Fruit fly (Drosophila melanogaster) whole organism, embryonic: ENCODE data around the gene CG6511.

ENCODE experiments used
- Asciz ChIP-seq: fragments of 200-800 bp; sonication (Bioruptor generic); optimal IDR thresholded peaks from 2 replicates; lab custom pipeline; 2017; ENCODE audit warnings: missing biosample characterization, mild to moderate bottlenecking, missing genetic modification characterization, missing genetic modification reagents
- B-H2 ChIP-seq: fragments of 200-800 bp; sonication (Bioruptor generic); optimal IDR thresholded peaks from 2 replicates; lab custom pipeline; 2018; ENCODE audit warnings: missing biosample characterization, mild to moderate bottlenecking, missing genetic modification characterization
- CG10267 ChIP-seq: fragments of 200-800 bp; sonication (Bioruptor generic); optimal IDR thresholded peaks from 2 replicates; lab custom pipeline; 2018; ENCODE audit warnings: missing biosample characterization, mild to moderate bottlenecking, missing genetic modification characterization, moderate library complexity
- CG10979 ChIP-seq: fragments of 200-800 bp; sonication (Bioruptor generic); optimal IDR thresholded peaks from 2 replicates; lab custom pipeline; 2018; ENCODE audit warnings: missing biosample characterization, mild to moderate bottlenecking, missing genetic modification characterization, moderate library complexity
- CG11560 ChIP-seq: fragments of 200-800 bp; sonication (Bioruptor generic); IDR thresholded peaks from 3 replicates; pipeline ENCODE4 v1.3.6; 2022; ENCODE audit warnings: missing biosample characterization, missing genetic modification characterization
- CG12155 ChIP-seq: fragments of 200-800 bp; sonication (Bioruptor generic); optimal IDR thresholded peaks from 3 replicates; lab custom pipeline; 2016; ENCODE audit warnings: missing biosample characterization, missing genetic modification characterization
- CG1233 ChIP-seq: fragments of 200-800 bp; sonication (Bioruptor generic); optimal IDR thresholded peaks from 4 replicates; lab custom pipeline; 2018; ENCODE audit warnings: missing biosample characterization, mild to moderate bottlenecking, missing genetic modification characterization
- CG12391 ChIP-seq: fragments of 200-800 bp; sonication (Bioruptor generic); optimal IDR thresholded peaks from 3 replicates; lab custom pipeline; 2018; ENCODE audit warnings: missing biosample characterization, mild to moderate bottlenecking, missing genetic modification characterization, moderate library complexity
- CG12942 ChIP-seq: fragments of 200-800 bp; sonication (Bioruptor generic); optimal IDR thresholded peaks from 3 replicates; lab custom pipeline; 2016; ENCODE audit warnings: missing biosample characterization, missing genetic modification characterization
- CG13775 ChIP-seq: fragments of 200-800 bp; sonication (Bioruptor generic); optimal IDR thresholded peaks from 3 replicates; lab custom pipeline; 2017; ENCODE audit warnings: missing biosample characterization, mild to moderate bottlenecking, missing genetic modification characterization
- CG1647 ChIP-seq: fragments of 200-800 bp; sonication (Bioruptor generic); optimal IDR thresholded peaks from 3 replicates; lab custom pipeline; 2016; ENCODE audit warnings: missing biosample characterization, missing genetic modification characterization
- CG17829 ChIP-seq: fragments of 200-800 bp; optimal IDR thresholded peaks from 2 replicates; lab custom pipeline; 2019; ENCODE audit warnings: missing biosample characterization, mild to moderate bottlenecking, missing genetic modification characterization, moderate library complexity
- CG2129 ChIP-seq: fragments of 200-800 bp; sonication (Bioruptor generic); IDR thresholded peaks from 2 replicates; pipeline ENCODE4 v1.3.6; 2022; ENCODE audit warnings: missing biosample characterization, missing genetic modification characterization; ENCODE audit not compliant: partially characterized antibody
- CG3065 ChIP-seq: fragments of 200-800 bp; sonication (Bioruptor generic); optimal IDR thresholded peaks from 2 replicates; lab custom pipeline; 2016; ENCODE audit warnings: missing biosample characterization, missing genetic modification characterization
- CG31365 ChIP-seq: fragments of 200-800 bp; sonication (Bioruptor generic); optimal IDR thresholded peaks from 2 replicates; lab custom pipeline; 2018; ENCODE audit warnings: missing biosample characterization, mild to moderate bottlenecking, missing genetic modification characterization
- CG31388 ChIP-seq: fragments of 200-800 bp; sonication (Bioruptor generic); optimal IDR thresholded peaks from 2 replicates; lab custom pipeline; 2016; ENCODE audit warnings: missing biosample characterization, missing genetic modification characterization
- CG32532 ChIP-seq: fragments of 200-800 bp; sonication (Bioruptor generic); IDR thresholded peaks from 2 replicates; pipeline ENCODE4 v1.3.6; 2022; ENCODE audit warnings: missing biosample characterization, missing genetic modification characterization
- CG6791 ChIP-seq: fragments of 200-800 bp; sonication (Bioruptor generic); IDR thresholded peaks from 3 replicates; pipeline ENCODE4 v1.3.6; 2022; ENCODE audit warnings: missing biosample characterization, missing genetic modification characterization; ENCODE audit not compliant: partially characterized antibody
- CG7357 ChIP-seq: fragments of 200-800 bp; sonication (Bioruptor generic); IDR thresholded peaks from 3 replicates; pipeline ENCODE4 v1.3.6; 2022; ENCODE audit warnings: missing biosample characterization, missing genetic modification characterization
- CG8388 ChIP-seq: fragments of 200-800 bp; sonication (Bioruptor generic); optimal IDR thresholded peaks from 2 replicates; lab custom pipeline; 2019; ENCODE audit warnings: missing biosample characterization, mild to moderate bottlenecking, missing genetic modification characterization, moderate library complexity
- CG8478 ChIP-seq: fragments of >200 bp; optimal IDR thresholded peaks from 2 replicates; lab custom pipeline; 2018
- CG8944 ChIP-seq: fragments of 200-800 bp; sonication (Bioruptor generic); optimal IDR thresholded peaks from 3 replicates; lab custom pipeline; 2016; ENCODE audit warnings: missing biosample characterization, missing genetic modification characterization
- CG9727 ChIP-seq: fragments of 200-800 bp; sonication (Bioruptor generic); optimal IDR thresholded peaks from 3 replicates; lab custom pipeline; 2017; ENCODE audit warnings: missing biosample characterization, mild to moderate bottlenecking, missing genetic modification characterization
- CHES-1-like ChIP-seq: fragments of 200-800 bp; sonication (Bioruptor generic); optimal IDR thresholded peaks from 2 replicates; lab custom pipeline; 2016; ENCODE audit warnings: missing biosample characterization, missing genetic modification characterization
- CrebB ChIP-seq: fragments of 200-800 bp; sonication (Bioruptor generic); optimal IDR thresholded peaks from 3 replicates; lab custom pipeline; 2018; ENCODE audit warnings: missing biosample characterization, mild to moderate bottlenecking, missing genetic modification characterization
- D ChIP-seq, 2 experiments: fragments of 200-800 bp in 1 of 2; fragments of >200 bp in 1 of 2; sonication (Bioruptor generic) in 1 of 2; optimal IDR thresholded peaks; 2 replicates in 1 of 2; 3 replicates in 1 of 2; lab custom pipeline; 2017; ENCODE audit warnings: mild to moderate bottlenecking in 1 of 2, missing biosample characterization in 1 of 2, missing genetic modification characterization in 1 of 2, missing genetic modification reagents in 1 of 2
- Eip74EF ChIP-seq, 2 experiments: fragments of 200-800 bp in 1 of 2; fragments of >200 bp in 1 of 2; sonication (Bioruptor generic) in 1 of 2; optimal IDR thresholded peaks; 2 replicates each; lab custom pipeline; 2017 to 2019; ENCODE audit warnings: missing biosample characterization in 2 of 2, missing genetic modification characterization in 2 of 2, mild to moderate bottlenecking in 1 of 2, moderate library complexity in 1 of 2
- Elba2 ChIP-seq: fragments of 200-800 bp; sonication (Bioruptor generic); optimal IDR thresholded peaks from 3 replicates; lab custom pipeline; 2016; ENCODE audit warnings: missing biosample characterization, missing genetic modification characterization
- Ssrp ChIP-seq: fragments of 200-800 bp; sonication (Bioruptor generic); optimal IDR thresholded peaks from 2 replicates; lab custom pipeline; 2018; ENCODE audit warnings: missing biosample characterization, mild to moderate bottlenecking, missing genetic modification characterization, moderate library complexity
- Trl ChIP-seq, 3 experiments: fragments of >200 bp in 2 of 3; fragments of 200-800 bp in 1 of 3; sonication (Bioruptor generic) in 1 of 3; optimal IDR thresholded peaks; 2 replicates in 1 of 3; 3 replicates in 2 of 3; lab custom pipeline; 2016 to 2017; ENCODE audit warnings: missing biosample characterization in 1 of 3, missing genetic modification characterization in 1 of 3
- abd-A ChIP-seq: fragments of 200-800 bp; sonication (Bioruptor generic); optimal IDR thresholded peaks from 3 replicates; lab custom pipeline; 2019; ENCODE audit warnings: missing biosample characterization, mild to moderate bottlenecking, missing genetic modification characterization, moderate library complexity
- br ChIP-seq: fragments of >200 bp; optimal IDR thresholded peaks from 2 replicates; lab custom pipeline; 2017
- chif ChIP-seq, 2 experiments: fragments of 200-800 bp; sonication (Bioruptor generic); optimal IDR thresholded peaks; 3 replicates each; lab custom pipeline; 2016; ENCODE audit warnings: missing biosample characterization in 2 of 2, missing genetic modification characterization in 2 of 2
- gce ChIP-seq: fragments of 200-800 bp; sonication (Bioruptor generic); IDR thresholded peaks from 3 replicates; pipeline ENCODE4 v1.3.6; 2022; ENCODE audit warnings: missing biosample characterization, missing genetic modification characterization
- gt ChIP-seq: fragments of 200-800 bp; sonication (Bioruptor generic); IDR thresholded peaks from 2 replicates; pipeline ENCODE4 v1.3.6; 2022; ENCODE audit warnings: missing biosample characterization, missing genetic modification characterization
- jumu ChIP-seq: fragments of 200-800 bp; sonication (Bioruptor generic); optimal IDR thresholded peaks from 3 replicates; lab custom pipeline; 2016; ENCODE audit warnings: missing biosample characterization, missing genetic modification characterization
- lmd ChIP-seq: fragments of 200-800 bp; sonication (Bioruptor generic); IDR thresholded peaks from 2 replicates; pipeline ENCODE4 v1.3.6; 2022; ENCODE audit warnings: missing biosample characterization, missing genetic modification characterization
- lola ChIP-seq, 3 experiments: fragments of >200 bp in 2 of 3; fragments of 200-800 bp in 1 of 3; sonication (Bioruptor generic) in 1 of 3; optimal IDR thresholded peaks; 2 replicates each; lab custom pipeline; 2017 to 2019; ENCODE audit warnings: missing biosample characterization in 3 of 3, missing genetic modification characterization in 3 of 3, mild to moderate bottlenecking in 1 of 3, moderate library complexity in 1 of 3
- maf-S ChIP-seq: fragments of 200-800 bp; sonication (Bioruptor generic); optimal IDR thresholded peaks from 2 replicates; lab custom pipeline; 2016; ENCODE audit warnings: missing biosample characterization, missing genetic modification characterization
- peb ChIP-seq: fragments of 200-800 bp; sonication (Bioruptor generic); IDR thresholded peaks from 2 replicates; pipeline ENCODE4 v1.3.6; 2022; ENCODE audit warnings: missing biosample characterization, missing genetic modification characterization
- pho ChIP-seq: fragments of 200-800 bp; sonication (Bioruptor generic); optimal IDR thresholded peaks from 2 replicates; lab custom pipeline; 2016; ENCODE audit warnings: missing biosample characterization, missing genetic modification characterization
- pita ChIP-seq: fragments of 200-800 bp; sonication (Bioruptor generic); optimal IDR thresholded peaks from 2 replicates; lab custom pipeline; 2017; ENCODE audit warnings: missing biosample characterization, mild to moderate bottlenecking, missing genetic modification characterization
- pnt ChIP-seq: fragments of 200-800 bp; sonication (Bioruptor generic); optimal IDR thresholded peaks from 3 replicates; lab custom pipeline; 2016; ENCODE audit warnings: missing biosample characterization, missing genetic modification characterization
- sc ChIP-seq, 3 experiments: fragments of >200 bp in 2 of 3; fragments of 200-800 bp in 1 of 3; sonication (Bioruptor generic) in 1 of 3; optimal IDR thresholded peaks; 2 replicates in 2 of 3; 3 replicates in 1 of 3; lab custom pipeline; 2017; ENCODE audit warnings: mild to moderate bottlenecking in 1 of 3, missing biosample characterization in 1 of 3, missing genetic modification characterization in 1 of 3, missing genetic modification reagents in 1 of 3
- sens ChIP-seq: fragments of 200-800 bp; sonication (Bioruptor generic); peaks from one replicate; lab custom pipeline; 2016; ENCODE audit warnings: missing biosample characterization, missing genetic modification characterization
- so ChIP-seq: fragments of 200-800 bp; sonication (Bioruptor generic); IDR thresholded peaks from 3 replicates; pipeline ENCODE4 v1.3.6; 2022; ENCODE audit warnings: missing biosample characterization, missing genetic modification characterization
- tna ChIP-seq: fragments of 200-800 bp; sonication (Bioruptor generic); IDR thresholded peaks from 2 replicates; pipeline ENCODE4 v1.3.6; 2022; ENCODE audit warnings: missing biosample characterization, missing genetic modification characterization; ENCODE audit not compliant: partially characterized antibody

CG6511 gene

dm6 chr3L:8719990-8720559 is 1.0 kb upstream of the CG6511 start, which contains the start of gene SrpRbeta (continued):
- TF ChIP-seq CG10979 (tag; lab: Kevin White, UChicago) (no peak), CG1647 (GFP tag; lab: Kevin White, UChicago) (peak; percentile 6), CG10267 (tag; lab: Kevin White, UChicago) (peak; percentile 90), Eip74EF (GFP tag; optimal IDR thresholded peaks at IDR 0.05; lab: Kevin White, UChicago) (no peak), CG7357 (GFP tag; lab: Robert Waterston, UW) (no peak), pho (GFP tag; lab: Kevin White, UChicago) (no peak), B-H2 (GFP tag; lab: Kevin White, UChicago) (peak; percentile 72), gce (GFP tag; lab: Robert Waterston, UW) (no peak), Elba2 (GFP tag; lab: Kevin White, UChicago) (no peak), CG2129 (GFP tag; lab: Robert Waterston, UW) (no peak), CG11560 (tag; lab: Robert Waterston, UW) (no peak), tna (GFP tag; lab: Robert Waterston, UW) (no peak), CG1233 (no peak), sc (optimal IDR thresholded peaks at IDR 0.05; lab: Kevin White, UChicago) (no peak), sc (GFP tag; optimal IDR thresholded peaks at IDR 0.05; lab: Kevin White, UChicago) (no peak), CrebB (tag; lab: Kevin White, UChicago) (no peak), D (optimal IDR thresholded peaks at IDR 0.05; lab: Kevin White, UChicago) (no peak), D (GFP tag; optimal IDR thresholded peaks at IDR 0.05; lab: Kevin White, UChicago) (no peak), CG12942 (GFP tag; lab: Kevin White, UChicago) (no peak), sens (GFP tag; lab: Kevin White, UChicago) (no peak), CG31365 (tag; lab: Kevin White, UChicago) (no peak), Trl (optimal IDR thresholded peaks at IDR 0.05; lab: Kevin White, UChicago) (no peak), Trl (GFP tag; optimal IDR thresholded peaks at IDR 0.05; lab: Kevin White, UChicago) (peak; percentile 45), so (GFP tag; lab: Robert Waterston, UW) (0 out of 3 replicates have a peak, but pooled peaks have one; percentile 52), abd-A (tag; lab: Kevin White, UChicago) (no peak), lola (GFP tag; optimal IDR thresholded peaks at IDR 0.05; lab: Kevin White, UChicago) (no peak), CG32532 (GFP tag; lab: Robert Waterston, UW) (no peak; the same call in 1 of the 2 replicates), CG13775 (GFP tag; lab: Kevin White, UChicago) (no peak), CG8388 (GFP tag; lab: Kevin White, UChicago) (no peak), CG17829 (tag; lab: Kevin White, UChicago) (no peak), gt (GFP tag; lab: Robert Waterston, UW) (no peak), CG12391 (no peak), CG8478 (lab: Kevin White, UChicago) (no peak), Asciz (GFP tag; lab: Kevin White, UChicago) (no peak), CG6791 (GFP tag; lab: Robert Waterston, UW) (0 out of 3 replicates have a peak, but pooled peaks have one; percentile 18), CG31388 (no peak), jumu (peak; percentile 17), br (lab: Kevin White, UChicago) (no peak), CG12155 (GFP tag; lab: Kevin White, UChicago) (peak; percentile 28), lmd (GFP tag; lab: Robert Waterston, UW) (no peak), maf-S (GFP tag; lab: Kevin White, UChicago) (no peak), pnt (GFP tag; lab: Kevin White, UChicago) (no peak), chif (GFP tag; optimal IDR thresholded peaks at IDR 0.05; lab: Kevin White, UChicago) (no peak), peb (GFP tag; lab: Robert Waterston, UW) (no peak), Ssrp (no peak), CG3065 (no peak), CG9727 (GFP tag; lab: Kevin White, UChicago) (no peak), CG8944 (GFP tag; lab: Kevin White, UChicago) (no peak), CHES-1-like (GFP tag; lab: Kevin White, UChicago) (peak; percentile 25), pita (GFP tag; lab: Kevin White, UChicago) (no peak)
